Fruit fly (Drosophila melanogaster) whole organism, prepupa: ENCODE data around the gene Capr.
A peak's percentile ranks its signal among the peaks of the same experiment; 100 is the strongest.

Experiments used
- CG10631 ChIP-seq: fragments of 200-800 bp; sonication (Bioruptor generic); optimal IDR thresholded peaks from 2 replicates; lab custom pipeline; 2016; ENCODE audit warnings: missing biosample characterization, missing genetic modification characterization
- CG11902 ChIP-seq: fragments of 200-800 bp; sonication (Bioruptor generic); optimal IDR thresholded peaks from 3 replicates; lab custom pipeline; 2016; ENCODE audit warnings: missing biosample characterization, missing genetic modification characterization
- CG16779 ChIP-seq: fragments of 200-800 bp; sonication (Bioruptor generic); optimal IDR thresholded peaks from 3 replicates; lab custom pipeline; 2017; ENCODE audit warnings: missing biosample characterization, mild to moderate bottlenecking, missing genetic modification characterization
- CG3032 ChIP-seq: fragments of 200-800 bp; optimal IDR thresholded peaks from 2 replicates; lab custom pipeline; 2019; ENCODE audit warnings: missing biosample characterization, mild to moderate bottlenecking, missing genetic modification characterization, moderate library complexity
- CG31627 ChIP-seq: fragments of 200-800 bp; sonication (Bioruptor generic); optimal IDR thresholded peaks from 3 replicates; lab custom pipeline; 2016; ENCODE audit warnings: missing biosample characterization, missing genetic modification characterization
- CG32006 ChIP-seq: fragments of 200-800 bp; sonication (Bioruptor generic); optimal IDR thresholded peaks from 3 replicates; lab custom pipeline; 2017; ENCODE audit warnings: missing biosample characterization, mild to moderate bottlenecking, missing genetic modification characterization
- CG34406 ChIP-seq: fragments of 200-800 bp; sonication (Bioruptor generic); optimal IDR thresholded peaks from 3 replicates; lab custom pipeline; 2016; ENCODE audit warnings: missing biosample characterization, missing genetic modification characterization
- CG3919 ChIP-seq: fragments of 200-800 bp; sonication (Bioruptor generic); optimal IDR thresholded peaks from 3 replicates; lab custom pipeline; 2016; ENCODE audit warnings: missing biosample characterization, missing genetic modification characterization
- CG4318 ChIP-seq: fragments of 200-800 bp; sonication (Bioruptor generic); optimal IDR thresholded peaks from 3 replicates; lab custom pipeline; 2017; ENCODE audit warnings: missing biosample characterization, mild to moderate bottlenecking, missing genetic modification characterization
- CG6163 ChIP-seq: fragments of 200-800 bp; sonication (Bioruptor generic); IDR thresholded peaks from 3 replicates; pipeline ENCODE4 v1.3.6; 2022; ENCODE audit warnings: missing biosample characterization, missing genetic modification characterization
- CG6276 ChIP-seq: fragments of 200-800 bp; sonication (Bioruptor generic); optimal IDR thresholded peaks from 2 replicates; lab custom pipeline; 2017; ENCODE audit warnings: missing biosample characterization, mild to moderate bottlenecking, missing genetic modification characterization
- CG6808 ChIP-seq: fragments of 200-800 bp; sonication (Bioruptor generic); optimal IDR thresholded peaks from 3 replicates; lab custom pipeline; 2017; ENCODE audit warnings: missing biosample characterization, missing genetic modification characterization, mild to moderate bottlenecking, moderate library complexity, missing genetic modification reagents
- CG6854 ChIP-seq: fragments of 200-800 bp; sonication (Bioruptor generic); optimal IDR thresholded peaks from 2 replicates; lab custom pipeline; 2017; ENCODE audit warnings: missing biosample characterization, mild to moderate bottlenecking, missing genetic modification characterization
- CG7368 ChIP-seq: fragments of 200-800 bp; sonication (Bioruptor generic); optimal IDR thresholded peaks from 3 replicates; lab custom pipeline; 2016; ENCODE audit warnings: missing biosample characterization, missing genetic modification characterization
- CG8119 ChIP-seq: fragments of 200-800 bp; sonication (Bioruptor generic); IDR thresholded peaks from 3 replicates; pipeline ENCODE4 v1.3.6; 2022; ENCODE audit warnings: missing biosample characterization, missing genetic modification characterization
- CG8319 ChIP-seq: fragments of 200-800 bp; sonication (Bioruptor generic); optimal IDR thresholded peaks from 3 replicates; lab custom pipeline; 2016; ENCODE audit warnings: missing biosample characterization, missing genetic modification characterization
- CG9139 ChIP-seq: fragments of 200-800 bp; sonication (Bioruptor generic); optimal IDR thresholded peaks from 3 replicates; lab custom pipeline; 2017; ENCODE audit warnings: missing biosample characterization, mild to moderate bottlenecking, missing genetic modification characterization
- Eip75B ChIP-seq: fragments of 200-800 bp; sonication (Bioruptor generic); optimal IDR thresholded peaks from 3 replicates; lab custom pipeline; 2016; ENCODE audit warnings: missing biosample characterization, missing genetic modification characterization
- Eip78C ChIP-seq: fragments of 200-800 bp; sonication (Bioruptor generic); peaks from one replicate; lab custom pipeline; 2016; ENCODE audit warnings: missing biosample characterization, missing genetic modification characterization
- Eip93F ChIP-seq: fragments of 200-800 bp; sonication (Bioruptor generic); optimal IDR thresholded peaks from 2 replicates; lab custom pipeline; 2016; ENCODE audit warnings: missing biosample characterization, mild to moderate bottlenecking, missing genetic modification characterization
- Ets96B ChIP-seq: fragments of 200-800 bp; optimal IDR thresholded peaks from 2 replicates; lab custom pipeline; 2019; ENCODE audit warnings: missing biosample characterization, mild to moderate bottlenecking, missing genetic modification characterization, moderate library complexity
- Gug ChIP-seq: fragments of 200-800 bp; sonication (Bioruptor generic); IDR thresholded peaks from 2 replicates; pipeline ENCODE4 v1.3.6; 2022; ENCODE audit warnings: missing biosample characterization, missing genetic modification characterization
- Hr38 ChIP-seq: sonication (Bioruptor generic); optimal IDR thresholded peaks from 2 replicates; lab custom pipeline; 2016; ENCODE audit warnings: missing biosample characterization, missing genetic modification characterization
- Hr4 ChIP-seq: fragments of 200-800 bp; sonication (Bioruptor generic); optimal IDR thresholded peaks from 3 replicates; lab custom pipeline; 2016; ENCODE audit warnings: missing biosample characterization, missing genetic modification characterization
- Lpt ChIP-seq: fragments of 200-800 bp; sonication (Bioruptor generic); optimal IDR thresholded peaks from 3 replicates; lab custom pipeline; 2016; ENCODE audit warnings: missing biosample characterization, missing genetic modification characterization
- OdsH ChIP-seq: fragments of 200-800 bp; sonication (Bioruptor generic); optimal IDR thresholded peaks from 3 replicates; lab custom pipeline; 2016; ENCODE audit warnings: missing biosample characterization, missing genetic modification characterization
- Smox ChIP-seq: fragments of 200-800 bp; sonication (Bioruptor generic); optimal IDR thresholded peaks from 3 replicates; lab custom pipeline; 2016; ENCODE audit warnings: missing biosample characterization, missing genetic modification characterization
- Sox14 ChIP-seq: fragments of 200-800 bp; sonication (Bioruptor generic); optimal IDR thresholded peaks from 3 replicates; lab custom pipeline; 2016; ENCODE audit warnings: missing biosample characterization, missing genetic modification characterization
- Sox15 ChIP-seq: fragments of 200-800 bp; sonication (Bioruptor generic); optimal IDR thresholded peaks from 3 replicates; lab custom pipeline; 2016; ENCODE audit warnings: missing biosample characterization, missing genetic modification characterization
- achi ChIP-seq: fragments of 200-800 bp; sonication (Bioruptor generic); optimal IDR thresholded peaks from 3 replicates; lab custom pipeline; 2016; ENCODE audit warnings: missing biosample characterization, missing genetic modification characterization
- acj6 ChIP-seq: fragments of 200-800 bp; sonication (Bioruptor generic); optimal IDR thresholded peaks from 3 replicates; lab custom pipeline; 2016; ENCODE audit warnings: missing biosample characterization, missing genetic modification characterization
- cyc ChIP-seq: fragments of 200-800 bp; sonication (Bioruptor generic); optimal IDR thresholded peaks from 3 replicates; lab custom pipeline; 2016; ENCODE audit warnings: missing biosample characterization, missing genetic modification characterization
- dac ChIP-seq: fragments of 200-800 bp; sonication (Bioruptor generic); optimal IDR thresholded peaks from 2 replicates; lab custom pipeline; 2017; ENCODE audit warnings: missing biosample characterization, mild to moderate bottlenecking, missing genetic modification characterization
- dsx ChIP-seq: fragments of 200-800 bp; optimal IDR thresholded peaks from 3 replicates; lab custom pipeline; 2019; ENCODE audit warnings: missing biosample characterization, mild to moderate bottlenecking, missing genetic modification characterization, moderate library complexity; ENCODE audit not compliant: poor library complexity, severe bottlenecking
- esn ChIP-seq: fragments of 200-800 bp; sonication (Bioruptor generic); optimal IDR thresholded peaks from 2 replicates; lab custom pipeline; 2016; ENCODE audit warnings: missing biosample characterization, mild to moderate bottlenecking, missing genetic modification characterization, moderate library complexity
- fd85E ChIP-seq: fragments of 200-800 bp; sonication (Bioruptor generic); optimal IDR thresholded peaks from 3 replicates; lab custom pipeline; 2016; ENCODE audit warnings: missing biosample characterization, missing genetic modification characterization
- fkh ChIP-seq: fragments of 200-800 bp; sonication (Bioruptor generic); optimal IDR thresholded peaks from 3 replicates; lab custom pipeline; 2017; ENCODE audit warnings: missing biosample characterization, mild to moderate bottlenecking, missing genetic modification characterization, moderate library complexity
- lz ChIP-seq: fragments of 200-800 bp; sonication (Bioruptor generic); optimal IDR thresholded peaks from 3 replicates; lab custom pipeline; 2016; ENCODE audit warnings: missing biosample characterization, missing genetic modification characterization
- net ChIP-seq: fragments of 200-800 bp; sonication (Bioruptor generic); optimal IDR thresholded peaks from 3 replicates; lab custom pipeline; 2016; ENCODE audit warnings: missing biosample characterization, missing genetic modification characterization
- pdm3 ChIP-seq: fragments of 200-800 bp; sonication (Bioruptor generic); optimal IDR thresholded peaks from 3 replicates; lab custom pipeline; 2016; ENCODE audit warnings: missing biosample characterization, missing genetic modification characterization
- spab ChIP-seq: fragments of 200-800 bp; sonication (Bioruptor generic); optimal IDR thresholded peaks from 2 replicates; lab custom pipeline; 2017; ENCODE audit warnings: missing biosample characterization, mild to moderate bottlenecking, missing genetic modification characterization, missing genetic modification reagents
- ss ChIP-seq, 2 experiments: fragments of 200-800 bp; sonication (Bioruptor generic); optimal IDR thresholded peaks; 2 replicates in 1 of 2; 3 replicates in 1 of 2; lab custom pipeline; 2017 to 2018; ENCODE audit warnings: mild to moderate bottlenecking in 2 of 2, missing biosample characterization in 2 of 2, missing genetic modification characterization in 2 of 2, moderate library complexity in 1 of 2
- svp ChIP-seq: fragments of 200-800 bp; sonication (Bioruptor generic); peaks from one replicate; lab custom pipeline; 2016; ENCODE audit warnings: missing biosample characterization, missing genetic modification characterization
- topi ChIP-seq: fragments of 200-800 bp; sonication (Bioruptor generic); optimal IDR thresholded peaks from 3 replicates; lab custom pipeline; 2016; ENCODE audit warnings: missing biosample characterization, missing genetic modification characterization
- vri ChIP-seq: fragments of 200-800 bp; sonication (Bioruptor generic); optimal IDR thresholded peaks from 3 replicates; lab custom pipeline; 2016; ENCODE audit warnings: missing biosample characterization, mild to moderate bottlenecking, missing genetic modification characterization

Gene Capr

dm6 chr3L:18622422-18622739 lies 50.7 kb downstream of the Capr start, which contains the start of gene bora:
TSS of gene bora (plus strand) at chr3L:18622692.
- TF ChIP-seq acj6 (GFP tag; lab: Kevin White, UChicago) (peak; percentile 4), CG31627 (GFP tag; lab: Kevin White, UChicago) (no peak), Eip78C (peak; percentile 46), CG6163 (GFP tag; lab: Robert Waterston, UW) (0 out of 3 replicates have a peak, but pooled peaks have one; percentile 6)

dm6 chr3L:18621735-18622421 lies 51.2 kb downstream of the Capr start, which contains the start of gene not:
TSS of gene not (minus strand) at chr3L:18622129.
- no peak for TF ChIP-seq CG4318
- peak; percentile 59 for TF ChIP-seq svp
- no peak for TF ChIP-seq CG6163 (GFP tag; lab: Robert Waterston, UW)
- peak; percentile 33 to 51 for TF ChIP-seq ss (GFP tag; optimal IDR thresholded peaks at IDR 0.05; lab: Kevin White, UChicago)
- TF ChIP-seq fkh (GFP tag; lab: Kevin White, UChicago) = no peak
- no peak for TF ChIP-seq CG6854 (GFP tag; lab: Kevin White, UChicago)
- no peak for TF ChIP-seq Smox (GFP tag; lab: Kevin White, UChicago)
- no peak for TF ChIP-seq dsx (GFP tag; lab: Kevin White, UChicago)
- TF ChIP-seq net (GFP tag; lab: Kevin White, UChicago) = no peak
- TF ChIP-seq Lpt (GFP tag; lab: Kevin White, UChicago) = no peak
- no peak for TF ChIP-seq cyc (GFP tag; lab: Kevin White, UChicago)
- no peak for TF ChIP-seq CG8119 (GFP tag; lab: Robert Waterston, UW)
- peak; percentile 78 for TF ChIP-seq Eip78C
- peak; percentile 49 for TF ChIP-seq CG16779 (tag; lab: Kevin White, UChicago)
- TF ChIP-seq CG6808 (GFP tag; lab: Kevin White, UChicago) = no peak
- no peak for TF ChIP-seq Ets96B
- TF ChIP-seq CG10631 (GFP tag; lab: Kevin White, UChicago) = no peak
- no peak for TF ChIP-seq dac (GFP tag; lab: Kevin White, UChicago)
- no peak for TF ChIP-seq Hr4 (GFP tag; lab: Kevin White, UChicago)
- TF ChIP-seq lz = no peak
- no peak for TF ChIP-seq Gug (GFP tag; lab: Robert Waterston, UW)
- TF ChIP-seq Sox14 (GFP tag; lab: Kevin White, UChicago) = no peak
- TF ChIP-seq esn (GFP tag; lab: Kevin White, UChicago) = no peak
- peak; percentile 3 for TF ChIP-seq CG32006 (GFP tag; lab: Kevin White, UChicago)
- TF ChIP-seq vri (GFP tag; lab: Kevin White, UChicago) = no peak
- no peak for TF ChIP-seq achi (GFP tag; lab: Kevin White, UChicago)
- TF ChIP-seq CG9139 (GFP tag; lab: Kevin White, UChicago) = no peak
- no peak for TF ChIP-seq CG34406 (GFP tag; lab: Kevin White, UChicago)
- no peak for TF ChIP-seq Eip75B (GFP tag; lab: Kevin White, UChicago)
- no peak for TF ChIP-seq Sox15 (GFP tag; lab: Kevin White, UChicago)
- no peak for TF ChIP-seq CG3032 (tag; lab: Kevin White, UChicago)
- TF ChIP-seq Hr38 (GFP tag; lab: Kevin White, UChicago) = no peak
- peak; percentile 32 for TF ChIP-seq CG6276 (GFP tag; lab: Kevin White, UChicago)
- no peak for TF ChIP-seq fd85E (GFP tag; lab: Kevin White, UChicago)
- TF ChIP-seq CG3919 (GFP tag; lab: Kevin White, UChicago) = no peak
- no peak for TF ChIP-seq pdm3
- TF ChIP-seq acj6 (GFP tag; lab: Kevin White, UChicago) = no peak
- no peak for TF ChIP-seq CG31627 (GFP tag; lab: Kevin White, UChicago)
- no peak for TF ChIP-seq CG7368
- no peak for TF ChIP-seq spab
- TF ChIP-seq CG11902 (GFP tag; lab: Kevin White, UChicago) = no peak
- no peak for TF ChIP-seq Eip93F (GFP tag; lab: Kevin White, UChicago)
- TF ChIP-seq topi (GFP tag; lab: Kevin White, UChicago) = no peak
- no peak for TF ChIP-seq CG8319 (GFP tag; lab: Kevin White, UChicago)
- TF ChIP-seq OdsH (GFP tag; lab: Kevin White, UChicago) = no peak
